Worm (Caenorhabditis elegans): ENCODE measurements around the gene mif-2.

The mif-2 gene

ce11 chrV:11937710-11938109 lies 40.5 kb downstream of the mif-2 start, which contains the start of gene gpla-1:
gpla-1 (minus strand) TSS chrV:11937810.
- TF ChIP-seq dao-5 (tag; optimal IDR thresholded peaks at IDR 0.05) (no peak), W03F9.2 (tag; optimal IDR thresholded peaks at IDR 0.05) (no peak), him-1 (tag; optimal IDR thresholded peaks at IDR 0.05) (no peak)

- no peak for TF ChIP-seq W03F9.2 (tag; optimal IDR thresholded peaks at IDR 0.05)
These were observed 43.4 kb downstream of the mif-2 start, which contains the start of gene F58H1.8 for ce11 chrV:11934848-11935247. F58H1.8 (plus strand) TSS chrV:11935148.

- TF ChIP-seq dao-5 (tag; optimal IDR thresholded peaks at IDR 0.05) (no peak), him-1 (tag; optimal IDR thresholded peaks at IDR 0.05) (no peak), W03F9.2 (tag; optimal IDR thresholded peaks at IDR 0.05) (no peak)
These were observed 44.8 kb downstream of the mif-2 start, which contains the start of the genes aman-2 and F58H1.3 for ce11 chrV:11933196-11934028. aman-2 (minus strand) TSS chrV:11933246. F58H1.3 (plus strand) TSS chrV:11933978.

- TF ChIP-seq him-1 (tag; optimal IDR thresholded peaks at IDR 0.05), result no peak
- TF ChIP-seq W03F9.2 (tag; optimal IDR thresholded peaks at IDR 0.05), result no peak
- no peak for TF ChIP-seq dao-5 (tag; optimal IDR thresholded peaks at IDR 0.05)
These were observed 49.1 kb downstream of the mif-2 start, which contains the start of gene F58H1.2 for ce11 chrV:11929046-11929590. F58H1.2 (plus strand) TSS chrV:11929096.

- TF ChIP-seq him-1 (tag; optimal IDR thresholded peaks at IDR 0.05) (no peak), dao-5 (tag; optimal IDR thresholded peaks at IDR 0.05) (no peak), W03F9.2 (tag; optimal IDR thresholded peaks at IDR 0.05) (no peak)
These were observed 50.9 kb downstream of the mif-2 start, which contains the start of gene osm-6 for ce11 chrV:11927346-11927745. osm-6 (minus strand) TSS chrV:11927446.
